Worm (Caenorhabditis elegans): ENCODE data around the gene F23A7.1.

Gene F23A7.1

DNA sequence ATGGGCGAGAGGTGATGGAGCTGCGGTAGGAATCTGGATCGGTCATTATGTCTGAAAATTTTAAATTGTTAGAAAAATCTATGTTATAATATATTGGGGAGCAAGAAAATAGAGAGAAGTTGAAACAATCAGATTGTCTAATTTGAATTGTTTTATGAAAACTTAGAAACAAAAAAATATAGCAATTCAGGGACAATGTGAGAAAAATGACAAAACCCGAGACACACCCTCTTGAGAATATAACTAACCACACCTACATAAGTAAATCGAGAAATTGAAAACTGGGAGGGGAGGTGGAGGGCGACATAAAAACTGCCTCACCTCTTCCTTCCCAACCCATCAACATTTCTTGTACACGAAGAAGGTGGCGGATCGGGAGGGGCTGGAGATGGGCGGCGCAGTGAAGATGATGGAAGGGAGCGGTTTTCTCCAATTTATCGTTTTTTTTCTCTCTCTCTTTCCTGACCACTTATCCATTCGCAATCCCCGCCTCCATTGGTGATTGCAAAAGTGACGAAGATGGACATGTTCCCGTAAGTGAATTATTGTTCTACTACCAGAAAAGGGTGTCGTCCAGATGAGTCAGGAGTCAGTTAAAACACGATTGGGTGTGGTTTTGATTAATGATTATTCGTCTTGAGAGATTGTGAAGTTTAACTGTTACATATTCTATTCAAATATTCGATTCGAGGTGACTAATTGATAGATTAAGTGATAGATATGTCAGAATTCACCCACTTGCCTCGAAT is 48.6 kb downstream of the F23A7.1 start, which contains the start of gene mua-6:
mua-6 (minus strand) TSS at position 51 of the 749 bp plus-strand sequence.
- TF ChIP-seq ztf-11 (tag; optimal IDR thresholded peaks at IDR 0.05) (no peak), unc-39 (tag; optimal IDR thresholded peaks at IDR 0.05) (no peak), ama-1 (optimal IDR thresholded peaks at IDR 0.05) (no peak), nfya-1 (tag; optimal IDR thresholded peaks at IDR 0.05; ENCODE audit: insufficient read depth) (no peak), ceh-9 (tag; optimal IDR thresholded peaks at IDR 0.05) (no peak), ceh-28 (tag; optimal IDR thresholded peaks at IDR 0.05) (no peak), nhr-43 (tag; optimal IDR thresholded peaks at IDR 0.05; ENCODE audit: poor library complexity, severe bottlenecking) (peak; percentile 3)

Data from whole organism, L3 larva.